Fruit fly (Drosophila melanogaster): ENCODE data around the gene CG12104.

Gene CG12104

DNA sequence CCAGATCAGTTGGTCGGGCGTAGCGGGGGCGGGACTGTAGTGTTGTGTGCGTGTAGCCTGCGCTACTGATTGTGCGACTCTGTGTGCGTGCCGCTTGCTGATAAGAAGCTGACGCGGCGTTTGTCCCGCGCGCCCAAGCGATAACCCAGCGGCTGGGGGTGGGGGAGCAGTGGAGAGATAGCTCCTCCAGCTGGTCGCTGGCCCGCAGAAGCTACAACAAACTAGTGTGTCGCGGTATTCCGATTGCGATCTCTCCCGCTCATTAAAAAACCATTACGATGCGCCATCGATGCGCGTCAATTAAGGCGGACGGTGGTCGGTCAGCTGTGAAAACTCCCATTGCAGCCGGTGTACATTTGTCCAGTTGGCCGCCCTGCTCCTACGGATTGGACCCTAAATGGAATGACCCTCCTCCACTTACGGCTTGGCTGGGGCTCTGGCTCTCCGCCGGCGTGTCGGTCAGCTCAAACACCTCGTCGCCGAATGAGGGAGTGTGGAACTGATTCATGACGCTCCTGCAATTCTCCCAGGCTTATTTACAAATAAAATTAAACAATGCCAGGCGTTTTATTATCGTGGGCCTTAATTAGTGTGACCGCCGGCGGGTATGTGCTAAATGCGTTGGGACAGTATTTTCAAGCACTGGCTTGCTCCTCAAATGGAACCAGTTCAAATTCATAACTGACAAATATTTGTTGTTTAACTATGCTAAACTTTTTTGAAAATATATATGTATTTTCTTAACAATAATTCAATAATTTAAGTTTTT lies at the start of gene CG12104:
Gene CG12104, minus strand, starts transcription at position 611 of the 769 bp plus-strand sequence.
- TF ChIP-seq svp (GFP tag) = peak; percentile 99
- TF ChIP-seq acj6 (GFP tag; optimal IDR thresholded peaks at IDR 0.05) = no peak
- TF ChIP-seq CG31627 (GFP tag; optimal IDR thresholded peaks at IDR 0.05) = no peak
- TF ChIP-seq CG8319 (GFP tag; optimal IDR thresholded peaks at IDR 0.05) = no peak
- peak in 1 of 2 experiments; percentile 2 for TF ChIP-seq ss (GFP tag; optimal IDR thresholded peaks at IDR 0.05)
- 0 out of 3 replicates have a peak, but pooled peaks have one; percentile 30 for TF ChIP-seq eg (GFP tag; IDR thresholded peaks at IDR 0.05)
- peak; percentile 64 for TF ChIP-seq Eip78C (GFP tag)
- TF ChIP-seq CG8632 (GFP tag; optimal IDR thresholded peaks at IDR 0.05) = no peak
- no peak for TF ChIP-seq Hr39 (GFP tag; optimal IDR thresholded peaks at IDR 0.05)
- peak; percentile 77 for TF ChIP-seq fkh (GFP tag; optimal IDR thresholded peaks at IDR 0.05)
- TF ChIP-seq CG6163 (GFP tag; IDR thresholded peaks at IDR 0.05) = 0 out of 3 replicates have a peak, but pooled peaks have one; percentile 24
- TF ChIP-seq CG11902 (GFP tag; optimal IDR thresholded peaks at IDR 0.05) = no peak

DNA sequence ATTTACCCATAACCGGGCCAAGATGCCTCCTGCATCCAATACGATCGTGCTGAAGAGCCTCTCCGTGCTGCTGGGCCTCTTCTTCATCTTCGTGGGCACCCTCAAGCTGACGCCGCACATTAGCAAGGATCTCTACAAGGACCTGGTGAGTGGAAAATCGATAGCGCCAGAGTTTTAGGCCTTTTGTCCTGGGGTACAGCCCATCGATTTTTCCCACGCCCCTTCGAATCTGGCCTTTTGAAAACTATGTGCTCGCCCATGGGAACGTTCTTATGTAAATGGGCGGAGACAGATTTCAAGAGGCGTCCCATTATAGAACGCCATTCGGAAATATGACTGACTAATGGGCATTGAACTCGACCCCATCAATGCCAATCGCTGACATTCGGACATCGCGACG lies 46.9 kb upstream of the CG12104 start:
- TF ChIP-seq topi (GFP tag; optimal IDR thresholded peaks at IDR 0.05) (no peak), fd59A (GFP tag; optimal IDR thresholded peaks at IDR 0.05) (no peak), CG10669 (GFP tag; optimal IDR thresholded peaks at IDR 0.05) (no peak), CG32006 (GFP tag; optimal IDR thresholded peaks at IDR 0.05) (no peak), CG6792 (GFP tag; optimal IDR thresholded peaks at IDR 0.05) (no peak), achi (GFP tag; optimal IDR thresholded peaks at IDR 0.05) (no peak), CG6163 (GFP tag; IDR thresholded peaks at IDR 0.05) (no peak)

DNA sequence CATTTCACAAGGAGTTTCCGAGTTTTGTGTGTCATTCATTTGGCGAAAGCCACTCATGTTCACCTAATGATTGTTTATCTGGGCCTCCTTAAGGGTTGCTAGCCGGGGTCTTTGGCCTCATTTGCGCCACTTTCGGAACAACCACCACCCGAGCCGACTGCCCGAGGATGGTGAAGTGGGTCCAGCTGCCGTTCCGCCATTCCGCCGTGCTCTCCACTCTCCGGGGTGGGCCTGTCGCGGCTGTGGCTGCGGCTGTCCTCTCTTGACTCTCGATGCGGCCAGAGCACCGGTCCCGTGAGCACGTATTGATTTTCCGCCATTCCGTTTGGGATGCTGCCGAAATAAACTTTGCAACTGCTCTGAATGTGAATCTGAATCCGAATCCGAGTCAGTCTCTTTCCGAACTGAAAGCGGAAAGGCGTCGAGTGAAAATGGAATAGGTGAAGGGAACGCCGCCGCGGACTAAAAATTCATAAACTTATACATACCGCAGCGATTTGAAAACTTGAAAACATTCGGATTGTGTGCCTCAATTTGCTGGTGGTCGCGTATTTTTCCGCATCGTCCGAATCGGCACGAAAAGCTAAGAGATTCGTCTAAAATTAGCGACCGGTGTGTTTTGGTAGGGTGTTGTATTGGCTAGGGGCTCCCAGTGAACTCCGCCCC lies 46.3 kb upstream of the CG12104 start, which contains the start of gene CG13920:
Gene CG13920, plus strand, starts transcription at position 255 of the 666 bp plus-strand sequence.
- TF ChIP-seq Ets21C (GFP tag; optimal IDR thresholded peaks at IDR 0.05) = no peak
- TF ChIP-seq CG34406 (GFP tag; optimal IDR thresholded peaks at IDR 0.05) = no peak
- no peak for TF ChIP-seq svp (GFP tag)
- TF ChIP-seq vri (GFP tag; optimal IDR thresholded peaks at IDR 0.05) = no peak
- TF ChIP-seq CG8632 (GFP tag; optimal IDR thresholded peaks at IDR 0.05) = no peak
- no peak for TF ChIP-seq pdm3 (GFP tag; optimal IDR thresholded peaks at IDR 0.05)
- no peak for TF ChIP-seq Blimp-1 (GFP tag; optimal IDR thresholded peaks at IDR 0.05)
- TF ChIP-seq CG3919 (GFP tag; optimal IDR thresholded peaks at IDR 0.05) = no peak
- no peak for TF ChIP-seq Sox102F (GFP tag; optimal IDR thresholded peaks at IDR 0.05)
- TF ChIP-seq Hr39 (GFP tag; optimal IDR thresholded peaks at IDR 0.05) = no peak
- TF ChIP-seq CG8319 (GFP tag; optimal IDR thresholded peaks at IDR 0.05) = no peak
- no peak for TF ChIP-seq CG10669 (GFP tag; optimal IDR thresholded peaks at IDR 0.05)
- TF ChIP-seq Hr4 (GFP tag; optimal IDR thresholded peaks at IDR 0.05) = no peak
- no peak for TF ChIP-seq Eip78C (GFP tag)
- no peak for TF ChIP-seq CG16779 (tag; optimal IDR thresholded peaks at IDR 0.05)
- no peak for TF ChIP-seq Met (GFP tag; optimal IDR thresholded peaks at IDR 0.05)
- TF ChIP-seq achi (GFP tag; optimal IDR thresholded peaks at IDR 0.05) = no peak

DNA sequence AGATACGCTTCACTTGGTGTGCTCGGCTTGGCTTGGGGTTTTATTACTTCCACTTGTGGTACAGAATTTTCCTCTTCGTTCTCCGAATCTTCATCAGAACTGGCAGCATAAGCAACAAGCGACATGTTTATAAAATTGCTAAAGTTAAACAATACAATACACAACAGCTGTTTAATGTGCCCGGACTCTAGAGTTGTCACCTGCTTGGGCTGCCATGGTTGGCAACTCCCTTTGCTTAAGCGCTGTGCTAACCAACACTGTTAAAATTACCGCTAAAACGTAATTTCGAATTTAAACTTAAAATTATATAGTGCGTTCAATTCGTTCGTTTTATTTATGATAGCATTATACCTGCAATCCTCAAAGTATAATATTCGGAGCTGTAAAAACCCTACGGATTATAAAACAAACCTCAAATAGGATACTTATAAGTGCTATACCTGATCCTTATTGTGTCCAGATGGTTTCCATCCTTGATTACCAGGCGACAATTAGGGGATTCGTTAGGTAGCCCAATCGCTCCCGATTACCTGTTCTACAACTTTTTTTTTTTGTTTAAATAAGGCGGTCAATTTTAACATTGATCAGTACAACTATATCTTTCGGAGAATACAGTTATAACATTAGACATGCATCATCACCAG lies 44.9 kb upstream of the CG12104 start, which contains the start of the genes CG17249 and Bro:
Gene CG17249, minus strand, starts transcription at position 189 of the 644 bp plus-strand sequence.
Gene Bro, plus strand, starts transcription at position 594 of the 644 bp plus-strand sequence.
- TF ChIP-seq lz (GFP tag; optimal IDR thresholded peaks at IDR 0.05) (peak; percentile 27), CG1621 (tag; optimal IDR thresholded peaks at IDR 0.05) (peak; percentile 78), CG11902 (GFP tag; optimal IDR thresholded peaks at IDR 0.05) (no peak), Sox14 (GFP tag; optimal IDR thresholded peaks at IDR 0.05) (peak; percentile 64), acj6 (GFP tag; optimal IDR thresholded peaks at IDR 0.05) (no peak), CG3919 (GFP tag; optimal IDR thresholded peaks at IDR 0.05) (peak; percentile 13), topi (GFP tag; optimal IDR thresholded peaks at IDR 0.05) (peak; percentile 11), CG31627 (GFP tag; optimal IDR thresholded peaks at IDR 0.05) (peak; percentile 53), vri (GFP tag; optimal IDR thresholded peaks at IDR 0.05) (no peak), Eip78C (GFP tag) (peak; percentile 34), esn (GFP tag; optimal IDR thresholded peaks at IDR 0.05) (peak; percentile 29), CG7368 (GFP tag; optimal IDR thresholded peaks at IDR 0.05) (no peak)
